Fruit fly (Drosophila melanogaster): ENCODE data around the gene Rnf11.

DNA sequence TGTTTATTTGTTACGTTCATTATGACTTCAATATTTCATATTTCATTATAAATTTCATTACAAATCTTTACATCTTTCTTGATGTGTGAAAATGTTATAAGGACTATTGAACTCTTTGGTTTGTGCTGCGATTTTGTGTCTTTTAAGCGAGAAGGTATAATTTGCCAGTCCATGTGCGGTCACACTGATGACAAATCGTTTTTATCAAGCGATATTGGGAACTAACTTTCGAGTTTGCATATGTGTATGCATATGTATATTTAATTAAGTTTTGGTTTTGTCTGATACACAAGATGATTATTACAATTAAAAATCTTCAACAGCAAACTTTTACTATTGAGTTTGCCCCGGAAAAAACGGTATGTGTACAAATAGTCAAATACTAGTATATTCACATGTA is 6.8 kb upstream of the Rnf11 start, which contains the start of gene Rad23:
- TF ChIP-seq CG8478 (optimal IDR thresholded peaks at IDR 0.05) (no peak), CTCF (optimal IDR thresholded peaks at IDR 0.05) (no peak)

Measured in S2 (cell line).